Worm (Caenorhabditis elegans) whole organism, late embryonic: ENCODE data around the gene nlp-101.

Source experiments
- K09A11.1 ChIP-seq: sonication (generic microtip); optimal IDR thresholded peaks from 2 replicates; lab custom pipeline; 2017; ENCODE audit warnings: antibody characterized with exemption, mild to moderate bottlenecking, missing genetic modification characterization, missing compliant biosample characterization; ENCODE audit not compliant: insufficient read depth
- Y22D7AL.16 ChIP-seq: sonication (generic microtip); optimal IDR thresholded peaks from 2 replicates; lab custom pipeline; 2016; ENCODE audit warnings: missing genetic modification characterization, missing compliant biosample characterization
- ceh-34 ChIP-seq: sonication (generic microtip); optimal IDR thresholded peaks from 2 replicates; lab custom pipeline; 2016; ENCODE audit warnings: mild to moderate bottlenecking, missing genetic modification characterization, missing compliant biosample characterization
- ceh-9 ChIP-seq: sonication (generic microtip); optimal IDR thresholded peaks from 2 replicates; lab custom pipeline; 2016; ENCODE audit warnings: mild to moderate bottlenecking, missing genetic modification characterization, inconsistent platforms, missing compliant biosample characterization
- pax-1 ChIP-seq: fragments of 150-350 bp; optimal IDR thresholded peaks from 2 replicates; lab custom pipeline; 2014; ENCODE audit warnings: missing biosample characterization, missing genetic modification characterization
- pha-2 ChIP-seq: sonication (generic microtip); optimal IDR thresholded peaks from 2 replicates; lab custom pipeline; 2017; ENCODE audit warnings: mild to moderate bottlenecking, missing genetic modification characterization, missing compliant biosample characterization

Gene nlp-101

DNA sequence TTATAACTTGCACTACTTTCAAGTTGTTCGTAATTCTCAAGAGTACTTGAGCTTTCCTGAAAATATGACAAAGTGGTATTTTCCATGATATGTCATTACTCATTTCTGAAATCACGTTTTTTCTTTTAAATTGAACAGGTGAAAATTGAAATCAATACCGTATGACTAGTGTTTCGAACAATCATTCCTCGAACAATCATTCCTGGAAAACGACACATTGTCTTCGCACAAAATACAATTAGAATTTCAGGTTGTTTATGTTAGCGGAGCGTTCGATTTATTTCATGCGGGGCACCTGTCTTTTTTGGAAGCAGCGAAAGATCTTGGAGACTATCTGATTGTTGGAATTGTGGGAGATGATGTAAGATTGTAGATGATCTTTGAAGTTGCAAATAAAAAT lies 47.5 kb downstream of the nlp-101 start:
- TF ChIP-seq pha-2 (tag; lab: Kevin White, UChicago): no peak

DNA sequence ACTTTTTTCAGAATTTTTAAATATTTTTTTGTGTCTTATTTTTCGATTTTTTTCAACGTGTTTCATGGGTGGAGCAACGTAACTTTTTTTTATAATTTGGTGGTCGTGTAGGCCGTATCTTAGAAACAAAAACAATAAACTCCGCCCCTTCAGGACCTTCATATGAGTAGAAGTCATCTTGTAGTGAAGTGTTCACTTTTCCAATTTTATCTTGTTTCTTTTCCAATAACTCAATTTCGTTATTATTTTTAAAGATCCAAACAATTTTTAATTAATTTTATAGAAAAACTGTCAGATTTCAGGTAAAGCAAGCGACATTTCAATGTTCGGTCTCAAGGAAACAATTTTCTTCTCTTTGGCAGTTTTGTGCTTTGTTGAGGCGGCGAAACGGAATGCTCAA lies 50.2 kb downstream of the nlp-101 start, which contains the start of gene C39D10.2:
TSS of gene C39D10.2 (plus strand) at position 301 of the 400 bp plus-strand sequence.
- no peak for TF ChIP-seq ceh-34 (tag; lab: Kevin White, UChicago)
- no peak for TF ChIP-seq pax-1 (tag; lab: Kevin White, UChicago)
- TF ChIP-seq K09A11.1: no peak
- TF ChIP-seq ceh-9: no peak
- TF ChIP-seq Y22D7AL.16 (tag; lab: Kevin White, UChicago): no peak
- TF ChIP-seq, all 69 proteins: peak for 0
